Fruit fly (Drosophila melanogaster) whole organism: Measurements from ENCODE around the gene ETHR.

Experiments
- CG8478 ChIP-seq: fragments of >200 bp; optimal IDR thresholded peaks from 2 replicates; lab custom pipeline; 2018; ENCODE audit warnings: inconsistent platforms
- Dll ChIP-seq: fragments of >200 bp; optimal IDR thresholded peaks from 2 replicates; lab custom pipeline; 2017
- pan ChIP-seq: fragments of >200 bp; optimal IDR thresholded peaks from 2 replicates; lab custom pipeline; 2017
- psq ChIP-seq: fragments of >200 bp; optimal IDR thresholded peaks from 2 replicates; lab custom pipeline; 2017
- usp ChIP-seq: fragments of >200 bp; optimal IDR thresholded peaks from 2 replicates; lab custom pipeline; 2017; ENCODE audit warnings: missing biosample characterization, missing genetic modification characterization, mixed read lengths

- TF ChIP-seq psq (no peak), pan (lab: Kevin White, UChicago) (no peak), CG8478 (lab: Kevin White, UChicago) (no peak), usp (no peak), Dll (no peak)
Observed at dm6 chr3R:21254296-21254695, 7.5 kb downstream of the ETHR start.
